Worm (Caenorhabditis elegans): ENCODE results near the gene C39D10.5.

Gene C39D10.5

DNA sequence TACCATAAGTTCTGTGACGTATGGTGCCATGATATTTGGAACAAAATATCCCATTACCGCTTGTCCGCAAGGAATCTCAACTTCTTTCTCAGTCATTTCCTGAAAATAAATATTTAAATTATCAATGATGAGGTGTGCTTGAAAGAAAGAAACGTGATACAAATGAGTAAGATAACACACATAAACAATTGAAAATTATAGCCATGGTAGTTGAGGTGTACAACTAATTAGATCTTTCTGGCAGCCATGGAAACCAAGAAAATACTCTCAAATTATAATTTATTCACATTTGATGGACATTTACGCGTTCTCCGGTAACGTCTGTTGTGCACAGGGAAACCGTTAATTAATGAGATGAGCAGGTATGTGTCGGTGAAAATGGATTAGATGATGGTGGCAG, at the start of gene C39D10.5:
C39D10.5 (minus strand) TSS at position 101 of the 400 bp plus-strand sequence.
- TF ChIP-seq bed-3 (GFP tag; optimal IDR thresholded peaks at IDR 0.05), result no peak

ce11 chrX:7932453-7932852, 40.3 kb upstream of the C39D10.5 start:
- TF ChIP-seq lin-13 (tag; optimal IDR thresholded peaks at IDR 0.05), result no peak
- TF ChIP-seq mep-1 (tag; optimal IDR thresholded peaks at IDR 0.05), result no peak
- TF ChIP-seq nhr-2 (tag; optimal IDR thresholded peaks at IDR 0.05), result no peak
- TF ChIP-seq sptf-1 (tag; optimal IDR thresholded peaks at IDR 0.05), result no peak
- TF ChIP-seq cnd-1 (tag; optimal IDR thresholded peaks at IDR 0.05), result no peak
- TF ChIP-seq mls-2 (tag; optimal IDR thresholded peaks at IDR 0.05), result no peak
- TF ChIP-seq flh-1 (GFP tag; optimal IDR thresholded peaks at IDR 0.05), result no peak
- TF ChIP-seq ztf-11 (tag; optimal IDR thresholded peaks at IDR 0.05), result no peak
- TF ChIP-seq nhr-76 (tag; optimal IDR thresholded peaks at IDR 0.05), result no peak
- no peak for TF ChIP-seq unc-39 (tag; optimal IDR thresholded peaks at IDR 0.05)
- TF ChIP-seq tbx-8 (GFP tag; optimal IDR thresholded peaks at IDR 0.05), result no peak
- no peak for TF ChIP-seq ceh-83 (GFP tag; optimal IDR thresholded peaks at IDR 0.05)
- TF ChIP-seq unc-120 (tag; optimal IDR thresholded peaks at IDR 0.05; ENCODE audit: poor library complexity, severe bottlenecking), result no peak
- no peak for TF ChIP-seq M03D4.4 (tag; optimal IDR thresholded peaks at IDR 0.05)
- no peak for TF ChIP-seq nhr-28 (tag; optimal IDR thresholded peaks at IDR 0.05)
- TF ChIP-seq elt-1 (tag; optimal IDR thresholded peaks at IDR 0.05; ENCODE audit: borderline replicate concordance, insufficient read depth), result no peak
- TF ChIP-seq bed-3 (GFP tag; optimal IDR thresholded peaks at IDR 0.05), result no peak
- TF ChIP-seq pha-4 (tag; optimal IDR thresholded peaks at IDR 0.05), result no peak

DNA sequence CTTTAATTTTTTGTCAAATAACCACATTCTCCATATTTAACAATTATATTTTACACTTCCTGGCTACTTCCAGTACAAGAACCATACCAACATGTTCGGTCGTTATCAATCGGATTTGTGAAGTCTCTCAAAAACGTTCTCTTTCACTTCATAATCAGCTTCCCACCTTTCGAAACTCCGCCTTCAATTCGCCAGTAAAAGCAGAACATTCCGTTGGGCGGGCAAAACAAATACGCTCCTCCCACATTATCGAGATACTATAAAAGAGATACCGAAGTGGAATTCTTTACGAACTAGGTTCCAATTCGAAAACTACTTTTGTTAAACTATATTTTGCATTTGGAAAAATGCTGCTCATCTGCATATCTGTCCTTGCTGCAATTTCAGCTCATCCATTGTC, 38.3 kb upstream of the C39D10.5 start, which contains the start of gene zig-3:
zig-3 (plus strand) TSS at position 301 of the 400 bp plus-strand sequence.
- TF ChIP-seq elt-3 (tag; optimal IDR thresholded peaks at IDR 0.05) (no peak), bed-3 (GFP tag; optimal IDR thresholded peaks at IDR 0.05) (no peak), lsy-2 (tag; optimal IDR thresholded peaks at IDR 0.05) (no peak), zip-8 (tag; optimal IDR thresholded peaks at IDR 0.05) (no peak)

DNA sequence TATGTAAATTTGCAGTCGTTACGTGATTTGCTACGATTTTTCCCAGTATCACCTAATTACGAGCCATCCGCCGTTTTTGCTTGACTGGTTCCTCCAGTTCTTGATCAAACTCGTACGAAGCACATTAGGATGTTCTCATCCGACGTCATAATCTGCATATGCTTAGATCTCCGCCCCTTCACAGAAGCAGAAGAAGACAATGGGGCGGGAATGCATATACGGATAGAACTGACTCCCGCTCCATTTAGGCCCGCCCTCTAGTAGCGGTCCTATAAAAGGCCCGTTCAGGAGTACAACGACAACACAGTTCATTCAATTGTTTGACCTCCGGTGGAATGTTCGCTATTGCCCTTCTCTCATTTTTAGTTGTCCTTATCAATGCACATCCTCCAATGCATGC, 32.9 kb upstream of the C39D10.5 start, which contains the start of gene zig-4:
zig-4 (plus strand) TSS at position 301 of the 400 bp plus-strand sequence.
- TF ChIP-seq ceh-43 (GFP tag; optimal IDR thresholded peaks at IDR 0.05) (no peak), nhr-28 (tag; optimal IDR thresholded peaks at IDR 0.05) (no peak), M03D4.4 (tag; optimal IDR thresholded peaks at IDR 0.05) (no peak), pha-4 (tag; optimal IDR thresholded peaks at IDR 0.05) (no peak), tbx-8 (GFP tag; optimal IDR thresholded peaks at IDR 0.05) (no peak), nhr-76 (tag; optimal IDR thresholded peaks at IDR 0.05) (no peak), flh-1 (GFP tag; optimal IDR thresholded peaks at IDR 0.05) (no peak), unc-120 (tag; optimal IDR thresholded peaks at IDR 0.05; ENCODE audit: poor library complexity, severe bottlenecking) (no peak), hlh-1 (tag; optimal IDR thresholded peaks at IDR 0.05) (no peak), lin-32 (GFP tag; optimal IDR thresholded peaks at IDR 0.05) (no peak), lsy-2 (tag; optimal IDR thresholded peaks at IDR 0.05) (no peak), nhr-237 (tag; optimal IDR thresholded peaks at IDR 0.05) (no peak), elt-3 (tag; optimal IDR thresholded peaks at IDR 0.05) (no peak), lin-13 (tag; optimal IDR thresholded peaks at IDR 0.05) (no peak), elt-1 (tag; optimal IDR thresholded peaks at IDR 0.05; ENCODE audit: borderline replicate concordance, insufficient read depth) (no peak), nhr-2 (tag; optimal IDR thresholded peaks at IDR 0.05) (no peak), zip-8 (tag; optimal IDR thresholded peaks at IDR 0.05) (no peak)

- TF ChIP-seq elt-1 (tag; optimal IDR thresholded peaks at IDR 0.05; ENCODE audit: borderline replicate concordance, insufficient read depth) (no peak), lin-13 (tag; optimal IDR thresholded peaks at IDR 0.05) (no peak), ham-2 (GFP tag; optimal IDR thresholded peaks at IDR 0.05) (no peak), M03D4.4 (tag; optimal IDR thresholded peaks at IDR 0.05) (no peak), hlh-1 (tag; optimal IDR thresholded peaks at IDR 0.05) (no peak), lin-32 (GFP tag; optimal IDR thresholded peaks at IDR 0.05) (no peak), flh-1 (GFP tag; optimal IDR thresholded peaks at IDR 0.05) (no peak), unc-39 (tag; optimal IDR thresholded peaks at IDR 0.05) (no peak), unc-120 (tag; optimal IDR thresholded peaks at IDR 0.05; ENCODE audit: poor library complexity, severe bottlenecking) (no peak), ztf-11 (tag; optimal IDR thresholded peaks at IDR 0.05) (no peak), sptf-1 (tag; optimal IDR thresholded peaks at IDR 0.05) (no peak), snpc-4 (tag; optimal IDR thresholded peaks at IDR 0.05) (no peak), nhr-76 (tag; optimal IDR thresholded peaks at IDR 0.05) (no peak)
These were observed 28.9 kb upstream of the C39D10.5 start for ce11 chrX:7921130-7921529.

DNA sequence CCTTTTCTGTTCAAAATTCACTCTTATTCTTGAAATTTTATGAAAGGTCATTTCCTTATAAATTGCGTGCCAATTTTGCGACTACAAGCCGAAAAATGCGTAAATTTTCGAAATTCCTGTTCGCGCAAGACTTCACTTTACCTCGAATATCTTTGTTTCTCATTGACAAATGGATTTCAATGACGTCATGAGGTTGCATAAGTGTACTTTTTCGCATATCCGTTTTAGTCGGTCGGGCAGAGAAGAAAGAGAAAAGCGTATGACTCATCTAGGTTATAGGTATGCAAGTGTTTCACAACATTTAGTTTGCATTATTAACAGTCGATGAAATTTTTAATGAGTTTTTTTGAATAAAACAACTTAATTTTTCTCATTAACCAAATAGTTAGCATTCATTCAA, 23.9 kb upstream of the C39D10.5 start:
- TF ChIP-seq nhr-2 (tag; optimal IDR thresholded peaks at IDR 0.05) (no peak), unc-62 (GFP tag; optimal IDR thresholded peaks at IDR 0.05) (no peak), mab-5 (tag; optimal IDR thresholded peaks at IDR 0.05) (no peak), ham-2 (GFP tag; optimal IDR thresholded peaks at IDR 0.05) (no peak), nhr-76 (tag; optimal IDR thresholded peaks at IDR 0.05) (no peak)

Data from whole organism, mixed stage, embryonic.